Fruit fly (Drosophila melanogaster) whole organism, wandering third instar larva: ENCODE measurements around the gene CG43085.
A peak's percentile ranks its signal among the peaks of the same experiment; 100 is the strongest.

ENCODE experiments used
- GATAd ChIP-seq: sonication (Bioruptor generic); optimal IDR thresholded peaks from 2 replicates; lab custom pipeline; 2016; ENCODE audit warnings: missing biosample characterization, missing genetic modification characterization
- Hr78 ChIP-seq: fragments of >200 bp; optimal IDR thresholded peaks from 2 replicates; lab custom pipeline; 2017; ENCODE audit warnings: missing biosample characterization, missing genetic modification characterization
- h ChIP-seq: fragments of 200-800 bp; sonication (Bioruptor generic); optimal IDR thresholded peaks from 3 replicates; lab custom pipeline; 2016; ENCODE audit warnings: missing biosample characterization, mild to moderate bottlenecking, missing genetic modification characterization

- TF ChIP-seq h: peak; percentile 39
- TF ChIP-seq Hr78 (GFP tag; lab: Kevin White, UChicago): no peak
- TF ChIP-seq GATAd (GFP tag; lab: Kevin White, UChicago): no peak
These were observed 11.3 kb upstream of the CG43085 start for dm6 chr3L:17657728-17658379.
